Fruit fly (Drosophila melanogaster): ENCODE data around the gene hry.

hry gene

dm6 chr3L:8675545-8676084, at the start of gene hry:
hry (plus strand) TSS chr3L:8675759.
- TF ChIP-seq insv (optimal IDR thresholded peaks at IDR 0.05), result no peak
- TF ChIP-seq Myc (optimal IDR thresholded peaks at IDR 0.05), result no peak
- no peak for TF ChIP-seq psq (optimal IDR thresholded peaks at IDR 0.05)
- TF ChIP-seq Sin3A (optimal IDR thresholded peaks at IDR 0.05), result no peak
- TF ChIP-seq ttk (optimal IDR thresholded peaks at IDR 0.05), result no peak
- TF ChIP-seq h (optimal IDR thresholded peaks at IDR 0.05), result no peak

- no peak for TF ChIP-seq insv (optimal IDR thresholded peaks at IDR 0.05)
- TF ChIP-seq Sin3A (optimal IDR thresholded peaks at IDR 0.05), result no peak
- no peak for TF ChIP-seq ttk (optimal IDR thresholded peaks at IDR 0.05)
- TF ChIP-seq Myc (optimal IDR thresholded peaks at IDR 0.05), result no peak
- no peak for TF ChIP-seq h (optimal IDR thresholded peaks at IDR 0.05)
- no peak for TF ChIP-seq psq (optimal IDR thresholded peaks at IDR 0.05)
Measured at dm6 chr3L:8627839-8628827, 47.4 kb upstream of the hry start.

- TF ChIP-seq Myc (optimal IDR thresholded peaks at IDR 0.05) (no peak), psq (optimal IDR thresholded peaks at IDR 0.05) (no peak)
Measured at dm6 chr3L:8628964-8629363, 46.6 kb upstream of the hry start.

- TF ChIP-seq insv (optimal IDR thresholded peaks at IDR 0.05), result no peak
- no peak for TF ChIP-seq Myc (optimal IDR thresholded peaks at IDR 0.05)
Measured at dm6 chr3L:8629701-8630343, 45.7 kb upstream of the hry start.

DNA sequence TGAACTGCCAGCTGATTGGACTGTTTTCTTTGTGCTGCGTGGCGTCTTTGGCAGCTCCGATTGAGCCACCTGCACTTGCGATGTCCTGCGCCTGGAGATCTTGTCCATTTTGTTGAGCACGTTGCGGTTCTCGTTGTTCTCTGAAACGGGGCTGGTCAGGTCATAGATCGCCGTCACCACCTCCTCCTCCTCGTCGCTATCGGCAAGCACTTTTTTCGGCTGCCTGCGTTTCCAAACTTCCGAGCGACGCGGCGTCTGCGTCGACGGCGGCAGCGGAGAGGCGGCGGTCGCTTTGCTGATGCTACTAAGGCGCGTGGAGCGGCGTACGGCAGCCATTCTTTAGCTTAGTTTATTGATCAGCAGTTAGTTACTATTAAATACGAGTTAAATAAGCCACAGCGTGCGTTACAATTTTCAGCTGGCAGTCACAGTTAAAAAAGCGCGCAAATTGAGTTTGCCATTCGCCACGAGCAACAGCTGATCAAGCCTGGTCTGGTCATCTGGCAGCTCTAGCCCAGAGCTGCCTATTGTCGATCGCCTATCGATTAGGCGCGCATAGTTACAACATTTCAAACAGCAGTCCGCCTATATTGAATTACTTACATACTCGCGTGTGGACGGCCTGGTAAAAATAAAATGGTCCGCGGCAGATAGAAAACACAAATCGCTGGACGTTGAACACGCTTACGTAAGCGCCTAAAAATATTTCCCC, 41.8 kb upstream of the hry start, which contains the start of gene Cdc6:
Gene Cdc6 (minus strand): TSS at position 456 of the 712 bp plus-strand sequence.
- no peak for TF ChIP-seq ttk (optimal IDR thresholded peaks at IDR 0.05)
- no peak for TF ChIP-seq Sin3A (optimal IDR thresholded peaks at IDR 0.05)
- no peak for TF ChIP-seq Myc (optimal IDR thresholded peaks at IDR 0.05)
- no peak for TF ChIP-seq insv (optimal IDR thresholded peaks at IDR 0.05)
- no peak for TF ChIP-seq psq (optimal IDR thresholded peaks at IDR 0.05)
- TF ChIP-seq h (optimal IDR thresholded peaks at IDR 0.05), result no peak

DNA sequence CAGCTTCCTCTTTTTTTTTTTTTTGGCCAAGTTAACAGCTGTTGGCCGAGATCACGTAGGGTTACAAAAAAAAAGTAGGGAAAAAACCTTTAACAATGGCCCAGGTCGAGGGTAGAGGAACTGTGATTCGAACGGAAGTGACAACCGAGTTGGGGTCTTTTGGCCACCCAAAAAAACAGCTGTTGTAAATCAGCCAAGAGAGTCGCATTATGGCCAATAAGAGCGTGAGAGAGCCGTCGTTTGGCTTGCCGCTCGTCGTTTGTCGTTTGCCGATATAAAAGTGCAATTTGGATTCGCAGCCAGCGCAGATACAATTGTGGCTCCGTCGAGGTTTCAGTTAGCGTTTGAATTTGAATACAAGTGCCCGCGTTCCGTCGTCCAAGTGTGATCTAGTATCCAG, 35.4 kb upstream of the hry start, which contains the start of gene Cpr66D:
Gene Cpr66D (plus strand): TSS at position 301 of the 400 bp plus-strand sequence.
- no peak for TF ChIP-seq insv (optimal IDR thresholded peaks at IDR 0.05)
- no peak for TF ChIP-seq ttk (optimal IDR thresholded peaks at IDR 0.05)
- no peak for TF ChIP-seq psq (optimal IDR thresholded peaks at IDR 0.05)
- TF ChIP-seq Myc (optimal IDR thresholded peaks at IDR 0.05), result no peak
- no peak for TF ChIP-seq Sin3A (optimal IDR thresholded peaks at IDR 0.05)
- TF ChIP-seq h (optimal IDR thresholded peaks at IDR 0.05), result no peak

dm6 chr3L:8641049-8641448, 34.5 kb upstream of the hry start:
- TF ChIP-seq ttk (optimal IDR thresholded peaks at IDR 0.05) (no peak), Sin3A (optimal IDR thresholded peaks at IDR 0.05) (no peak), h (optimal IDR thresholded peaks at IDR 0.05) (no peak)

DNA sequence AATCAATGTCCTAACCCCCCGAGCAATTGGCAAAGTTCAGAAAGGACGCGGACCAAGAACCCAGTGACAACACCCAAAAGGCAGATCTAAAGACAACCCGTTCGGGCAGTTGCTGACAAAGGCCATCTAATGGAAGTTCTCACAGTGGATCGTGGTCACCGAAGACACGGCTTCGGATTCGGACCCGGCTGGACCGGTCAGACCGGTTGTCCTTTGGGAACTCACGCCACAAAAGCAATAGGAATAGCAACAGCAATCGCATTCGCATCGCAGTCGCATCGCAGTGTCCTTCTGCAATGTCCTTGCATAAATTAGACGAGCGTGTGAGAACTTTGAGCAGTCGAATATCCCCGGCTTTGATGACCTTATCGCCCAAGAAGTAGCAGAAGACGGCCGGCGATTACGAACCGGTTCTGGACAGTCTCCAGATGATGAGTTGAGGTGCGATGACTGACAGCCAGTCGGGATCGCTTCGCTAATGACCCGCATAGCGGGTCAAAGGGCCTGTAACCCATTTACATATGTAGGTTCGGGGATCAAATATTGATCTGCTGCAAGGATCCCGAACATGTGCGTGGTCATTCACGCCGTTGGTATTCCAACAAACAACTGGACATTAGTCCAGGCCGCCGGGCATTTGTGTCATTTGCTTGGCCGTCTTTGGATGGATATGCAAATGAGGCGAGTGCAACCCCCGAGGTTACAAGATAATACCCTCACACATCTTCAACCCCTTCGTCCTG, 31.6 kb upstream of the hry start:
- no peak for TF ChIP-seq h (optimal IDR thresholded peaks at IDR 0.05)
- no peak for TF ChIP-seq insv (optimal IDR thresholded peaks at IDR 0.05)
- TF ChIP-seq ttk (optimal IDR thresholded peaks at IDR 0.05), result no peak
- no peak for TF ChIP-seq Myc (optimal IDR thresholded peaks at IDR 0.05)
- no peak for TF ChIP-seq Sin3A (optimal IDR thresholded peaks at IDR 0.05)
- TF ChIP-seq psq (optimal IDR thresholded peaks at IDR 0.05), result no peak

DNA sequence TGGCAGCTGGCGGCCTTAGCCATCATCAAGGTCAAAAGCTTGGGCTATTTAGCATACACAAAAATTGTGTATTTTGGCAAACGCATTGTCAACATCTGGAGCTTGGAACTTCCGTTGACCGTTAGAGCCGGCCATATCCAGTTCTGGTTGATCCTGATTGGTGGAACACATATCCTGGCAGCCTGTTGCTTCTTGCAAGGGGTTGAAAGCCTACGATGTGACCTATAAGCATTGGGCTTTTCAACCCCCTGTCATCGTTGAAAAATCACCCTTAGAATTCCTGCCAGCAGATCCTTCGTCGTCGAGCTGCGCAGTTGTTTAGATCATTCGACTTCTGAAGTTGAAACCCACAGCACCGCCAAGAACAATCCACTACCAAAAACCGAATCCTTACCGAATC, 28.7 kb upstream of the hry start, which contains the start of the genes CG13305 and Pex7:
Gene CG13305 (minus strand): TSS at position 2 of the 400 bp plus-strand sequence.
Gene Pex7 (plus strand): TSS at position 325 of the 400 bp plus-strand sequence.
- TF ChIP-seq psq (optimal IDR thresholded peaks at IDR 0.05) (no peak), h (optimal IDR thresholded peaks at IDR 0.05) (no peak), Sin3A (optimal IDR thresholded peaks at IDR 0.05) (no peak), ttk (optimal IDR thresholded peaks at IDR 0.05) (no peak), insv (optimal IDR thresholded peaks at IDR 0.05) (no peak), Myc (optimal IDR thresholded peaks at IDR 0.05) (no peak)

- TF ChIP-seq psq (optimal IDR thresholded peaks at IDR 0.05) (no peak), Myc (optimal IDR thresholded peaks at IDR 0.05) (no peak), h (optimal IDR thresholded peaks at IDR 0.05) (no peak), insv (optimal IDR thresholded peaks at IDR 0.05) (no peak)
Measured at dm6 chr3L:8648836-8649235, 26.7 kb upstream of the hry start, which contains the start of gene Arr2. Arr2 (minus strand) TSS chr3L:8648936.

dm6 chr3L:8651876-8652571, 23.5 kb upstream of the hry start:
- TF ChIP-seq Sin3A (optimal IDR thresholded peaks at IDR 0.05), result no peak
- TF ChIP-seq ttk (optimal IDR thresholded peaks at IDR 0.05), result no peak
- no peak for TF ChIP-seq insv (optimal IDR thresholded peaks at IDR 0.05)
- no peak for TF ChIP-seq Myc (optimal IDR thresholded peaks at IDR 0.05)
- TF ChIP-seq psq (optimal IDR thresholded peaks at IDR 0.05), result no peak
- TF ChIP-seq h (optimal IDR thresholded peaks at IDR 0.05), result no peak
